Worm (Caenorhabditis elegans): ENCODE measurements around the gene nhr-27.

DNA sequence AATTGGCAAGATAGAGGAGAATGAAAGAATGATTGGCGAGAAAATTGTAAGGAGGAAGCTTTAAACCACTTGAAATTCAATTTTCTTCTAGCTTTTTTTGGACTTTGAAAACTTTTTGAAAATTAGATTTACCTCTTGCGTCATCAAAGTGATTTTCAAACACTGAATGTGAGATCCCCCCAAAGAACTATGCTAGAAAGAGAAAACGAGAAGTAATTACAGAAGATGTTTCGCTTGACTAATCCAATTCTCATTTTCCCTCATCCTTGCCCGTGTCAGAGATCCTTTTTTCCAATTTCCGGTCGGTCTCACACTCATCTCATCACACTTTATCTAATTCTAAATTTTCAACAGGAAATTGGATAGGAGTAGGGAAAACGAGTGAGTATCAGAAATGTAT is 118.2 kb downstream of the nhr-27 start:
- TF ChIP-seq W03F9.2 (tag; optimal IDR thresholded peaks at IDR 0.05) (no peak), him-1 (tag; optimal IDR thresholded peaks at IDR 0.05) (no peak), dao-5 (tag; optimal IDR thresholded peaks at IDR 0.05) (no peak)
